Worm (Caenorhabditis elegans) whole organism, early embryonic: ENCODE measurements around the gene T05D4.2.

ENCODE experiments used
- B0310.2 ChIP-seq: sonication (generic microtip); optimal IDR thresholded peaks from 2 replicates; lab custom pipeline; 2016; ENCODE audit warnings: mild to moderate bottlenecking, missing genetic modification characterization, missing compliant biosample characterization
- F13C5.2 ChIP-seq: sonication (generic microtip); optimal IDR thresholded peaks from 2 replicates; lab custom pipeline; 2017; ENCODE audit warnings: mild to moderate bottlenecking, missing genetic modification characterization, inconsistent platforms, missing compliant biosample characterization
- aly-1 ChIP-seq: sonication (generic microtip); optimal IDR thresholded peaks from 2 replicates; lab custom pipeline; 2016; ENCODE audit warnings: missing genetic modification characterization, missing compliant biosample characterization
- ama-1 ChIP-seq: fragments of 150-350 bp; optimal IDR thresholded peaks from 2 replicates; lab custom pipeline; 2014
- ceh-13 ChIP-seq: fragments of 200-800 bp; sonication (Bioruptor generic); optimal IDR thresholded peaks from 2 replicates; lab custom pipeline; 2018; ENCODE audit warnings: mild to moderate bottlenecking, missing genetic modification characterization, missing compliant biosample characterization
- ceh-36 ChIP-seq: sonication (generic microtip); optimal IDR thresholded peaks from 2 replicates; lab custom pipeline; 2016; ENCODE audit warnings: missing genetic modification characterization, inconsistent platforms, missing compliant biosample characterization
- ets-7 ChIP-seq: sonication (generic microtip); optimal IDR thresholded peaks from 2 replicates; lab custom pipeline; 2016; ENCODE audit warnings: missing genotype, missing genetic modification characterization, missing compliant biosample characterization
- flt-1 ChIP-seq: fragments of 200-800 bp; sonication (Bioruptor generic); IDR thresholded peaks from 2 replicates; pipeline ENCODE4 v1.3.6; 2022; ENCODE audit warnings: missing genetic modification characterization, missing compliant biosample characterization
- hmbx-1 ChIP-seq: sonication (generic microtip); optimal IDR thresholded peaks from 2 replicates; lab custom pipeline; 2016; ENCODE audit warnings: mild to moderate bottlenecking, missing genetic modification characterization, missing compliant biosample characterization
- hmg-4 ChIP-seq: fragments of 200-800 bp; sonication (Bioruptor generic); optimal IDR thresholded peaks from 2 replicates; lab custom pipeline; 2018; ENCODE audit warnings: mild to moderate bottlenecking, missing genetic modification characterization, missing compliant biosample characterization
- hnd-1 ChIP-seq: sonication (generic microtip); optimal IDR thresholded peaks from 2 replicates; lab custom pipeline; 2016; ENCODE audit warnings: missing genetic modification characterization, missing compliant biosample characterization
- pes-1 ChIP-seq: fragments of 200-800 bp; sonication (Bioruptor generic); IDR thresholded peaks from 2 replicates; pipeline ENCODE4 v1.3.6; 2022; ENCODE audit warnings: missing genetic modification reagents, missing genetic modification characterization, missing compliant biosample characterization
- scrt-1 ChIP-seq: fragments of 200-800 bp; sonication (Bioruptor generic); IDR thresholded peaks from 2 replicates; pipeline ENCODE4 v1.3.6; 2022; ENCODE audit warnings: missing genetic modification characterization, missing compliant biosample characterization
- sea-1 ChIP-seq: fragments of 200-800 bp; sonication (Bioruptor generic); conservative IDR thresholded peaks from 2 replicates; pipeline ENCODE4 v1.3.6; 2022; ENCODE audit warnings: missing genetic modification characterization, missing compliant biosample characterization
- tbx-11 ChIP-seq: fragments of 200-800 bp; sonication (Bioruptor generic); IDR thresholded peaks from 2 replicates; pipeline ENCODE4 v1.3.6; 2022; ENCODE audit warnings: missing genetic modification characterization, missing compliant biosample characterization
- tbx-37 ChIP-seq: fragments of 200-800 bp; sonication (Bioruptor generic); conservative IDR thresholded peaks from 2 replicates; pipeline ENCODE4 v1.3.6; 2022; ENCODE audit warnings: missing genetic modification reagents, missing genetic modification characterization, missing compliant biosample characterization
- tra-4 ChIP-seq: sonication (generic microtip); optimal IDR thresholded peaks from 2 replicates; lab custom pipeline; 2017; ENCODE audit warnings: missing genetic modification characterization, missing compliant biosample characterization

The T05D4.2 gene

DNA sequence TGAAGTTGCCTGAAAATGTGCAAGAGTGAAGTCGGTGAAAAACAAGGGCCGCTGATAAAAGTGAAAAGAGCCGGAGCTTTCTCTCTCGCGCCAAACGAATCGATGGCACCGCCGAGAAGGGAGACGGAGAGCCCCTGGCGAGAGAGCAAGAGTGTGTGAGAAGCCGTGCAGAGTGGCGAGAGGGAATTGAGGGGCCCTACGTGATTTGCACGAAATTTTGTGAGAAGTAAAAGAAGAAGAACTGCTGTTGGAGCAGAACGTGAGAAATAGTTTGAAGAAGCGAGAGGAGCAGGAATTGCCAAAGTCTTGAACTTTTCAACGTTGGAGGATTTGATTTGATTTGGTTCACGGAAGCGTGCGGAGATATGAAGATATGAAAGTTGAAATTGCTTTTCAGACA is 2.0 kb upstream of the T05D4.2 start, which contains the start of gene aldo-1:
Gene aldo-1 (minus strand): TSS at position 9 of the 400 bp plus-strand sequence.
- TF ChIP-seq B0310.2 (no peak), sea-1 (GFP tag; lab: Robert Waterston, UW) (no peak), tbx-37 (GFP tag; lab: Robert Waterston, UW) (no peak), ets-7 (tag; lab: Kevin White, UChicago) (no peak), tbx-11 (GFP tag; lab: Robert Waterston, UW) (no peak), tra-4 (tag; lab: Kevin White, UChicago) (no peak), scrt-1 (GFP tag; lab: Robert Waterston, UW) (no peak), hmg-4 (GFP tag; lab: Kevin White, UChicago) (no peak), ceh-13 (GFP tag; lab: Kevin White, UChicago) (no peak), ceh-36 (tag; lab: Kevin White, UChicago) (no peak), F13C5.2 (tag; lab: Kevin White, UChicago) (no peak), ama-1 (lab: Kevin White, UChicago) (no peak), hnd-1 (tag; lab: Kevin White, UChicago) (no peak)

DNA sequence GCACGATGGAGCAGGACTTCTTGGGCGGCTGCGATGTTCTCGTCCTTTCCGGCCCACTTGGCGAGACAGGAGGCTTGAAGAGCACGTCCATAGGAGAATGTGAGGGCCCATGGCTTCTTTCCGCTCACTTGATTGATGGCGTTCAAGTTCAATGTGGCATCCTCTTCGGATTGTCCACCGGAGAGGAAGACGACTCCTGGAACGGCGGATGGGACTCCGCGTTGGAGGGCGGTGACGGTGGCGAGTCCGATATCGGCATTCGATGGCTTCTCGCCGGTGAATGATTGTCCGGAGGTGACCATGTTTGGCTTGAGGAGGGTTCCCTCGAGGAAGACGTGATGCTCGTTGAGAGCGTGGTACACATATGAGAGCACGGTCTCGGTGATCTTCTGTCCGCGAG is 701 bp upstream of the T05D4.2 start:
- no peak for TF ChIP-seq B0310.2
- no peak for TF ChIP-seq tbx-37 (GFP tag; lab: Robert Waterston, UW)
- no peak for TF ChIP-seq hmbx-1 (tag; lab: Kevin White, UChicago)
- TF ChIP-seq aly-1 (tag; lab: Kevin White, UChicago), result no peak
- TF ChIP-seq scrt-1 (GFP tag; lab: Robert Waterston, UW), result no peak
- no peak for TF ChIP-seq F13C5.2 (tag; lab: Kevin White, UChicago)
- TF ChIP-seq ama-1 (lab: Kevin White, UChicago), result no peak
- TF ChIP-seq tra-4 (tag; lab: Kevin White, UChicago), result no peak

DNA sequence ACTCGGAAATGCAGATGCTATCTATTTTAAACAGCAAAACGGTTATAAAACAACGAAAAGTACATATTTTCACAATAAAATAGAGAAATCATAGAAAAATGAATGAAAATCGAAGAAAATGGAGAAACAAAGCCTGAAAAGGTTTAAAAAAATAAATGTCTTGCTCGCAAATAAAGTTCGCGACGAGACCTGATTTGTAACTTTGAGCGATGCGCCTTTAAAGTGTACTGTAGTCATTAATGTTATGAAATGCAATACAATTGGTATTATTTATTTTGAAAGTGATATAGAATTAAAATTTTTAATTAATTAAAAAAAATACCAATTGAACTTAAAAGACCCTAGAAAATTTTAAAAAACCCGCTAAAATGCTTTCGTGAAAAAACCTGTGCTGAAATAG is 1.6 kb downstream of the T05D4.2 start:
- TF ChIP-seq B0310.2 (no peak), tbx-11 (GFP tag; lab: Robert Waterston, UW) (no peak)

DNA sequence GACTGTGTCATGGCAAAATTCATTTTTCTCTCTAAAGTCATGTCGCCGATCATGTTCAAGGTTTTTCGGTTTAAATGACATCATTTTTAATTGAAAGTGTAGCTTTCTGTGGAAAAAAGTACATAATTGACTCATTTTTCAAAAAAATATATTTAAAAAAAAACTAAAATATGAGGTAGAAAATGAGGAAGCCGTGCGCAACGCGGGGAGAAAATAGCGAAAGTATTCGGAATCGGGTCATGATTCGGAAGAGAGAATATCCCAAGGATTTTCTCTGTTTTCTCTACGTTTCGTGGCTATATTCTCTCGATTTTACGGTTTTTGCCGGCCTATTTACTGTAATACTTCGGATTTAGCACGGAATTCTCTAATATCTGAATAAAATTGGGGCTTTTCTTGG is 2.2 kb downstream of the T05D4.2 start:
- TF ChIP-seq sea-1 (GFP tag; lab: Robert Waterston, UW) (no peak), tbx-37 (GFP tag; lab: Robert Waterston, UW) (no peak), pes-1 (GFP tag; lab: Robert Waterston, UW) (no peak), ceh-13 (GFP tag; lab: Kevin White, UChicago) (no peak), flt-1 (GFP tag; lab: Robert Waterston, UW) (no peak)

DNA sequence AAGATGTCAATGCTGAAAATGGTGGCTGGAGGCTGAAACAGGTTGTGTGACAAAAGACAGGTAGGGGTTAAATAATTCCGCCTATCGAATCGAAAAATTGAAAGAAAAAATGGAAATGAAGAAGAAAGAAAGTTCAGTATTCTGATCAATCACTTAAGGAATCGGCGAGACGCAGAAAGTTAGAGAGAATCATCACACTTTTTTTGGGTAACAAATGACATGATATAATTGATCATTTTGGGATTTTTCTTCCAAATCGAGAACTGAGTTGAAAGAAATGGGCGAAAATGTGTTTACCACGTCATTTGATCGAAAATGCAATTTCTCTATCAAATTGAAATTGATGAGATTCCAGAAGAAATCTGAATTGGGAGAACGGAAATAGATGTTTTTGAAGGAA is 6.8 kb downstream of the T05D4.2 start:
- TF ChIP-seq F13C5.2 (tag; lab: Kevin White, UChicago) (no peak), ceh-13 (GFP tag; lab: Kevin White, UChicago) (no peak), ama-1 (lab: Kevin White, UChicago) (no peak), flt-1 (GFP tag; lab: Robert Waterston, UW) (no peak), pes-1 (GFP tag; lab: Robert Waterston, UW) (no peak), hmbx-1 (tag; lab: Kevin White, UChicago) (no peak), ceh-36 (tag; lab: Kevin White, UChicago) (no peak), ets-7 (tag; lab: Kevin White, UChicago) (no peak), sea-1 (GFP tag; lab: Robert Waterston, UW) (no peak)

DNA sequence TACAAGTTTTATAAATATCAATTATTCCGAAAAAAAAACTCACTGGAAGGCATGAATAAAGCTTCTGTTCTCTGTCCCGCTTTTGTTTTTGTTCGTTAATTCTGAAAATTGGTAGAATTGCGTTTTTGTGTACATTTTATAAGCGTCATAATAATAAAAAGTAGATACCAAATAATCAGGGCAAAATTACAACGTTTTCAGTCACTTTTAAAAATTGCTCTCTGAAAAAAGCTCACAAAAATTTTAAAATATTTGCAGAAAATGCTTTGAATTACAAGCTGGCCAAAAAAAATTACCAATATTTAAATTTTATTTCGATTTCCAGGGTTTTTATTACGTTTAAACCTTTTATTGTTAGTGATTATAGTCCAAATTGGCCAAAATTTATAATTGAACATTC is 7.6 kb downstream of the T05D4.2 start, which contains the start of gene scav-2:
Gene scav-2 (minus strand): TSS at position 101 of the 400 bp plus-strand sequence.
- TF ChIP-seq sea-1 (GFP tag; lab: Robert Waterston, UW), result no peak
- no peak for TF ChIP-seq hnd-1 (tag; lab: Kevin White, UChicago)
- no peak for TF ChIP-seq hmbx-1 (tag; lab: Kevin White, UChicago)

DNA sequence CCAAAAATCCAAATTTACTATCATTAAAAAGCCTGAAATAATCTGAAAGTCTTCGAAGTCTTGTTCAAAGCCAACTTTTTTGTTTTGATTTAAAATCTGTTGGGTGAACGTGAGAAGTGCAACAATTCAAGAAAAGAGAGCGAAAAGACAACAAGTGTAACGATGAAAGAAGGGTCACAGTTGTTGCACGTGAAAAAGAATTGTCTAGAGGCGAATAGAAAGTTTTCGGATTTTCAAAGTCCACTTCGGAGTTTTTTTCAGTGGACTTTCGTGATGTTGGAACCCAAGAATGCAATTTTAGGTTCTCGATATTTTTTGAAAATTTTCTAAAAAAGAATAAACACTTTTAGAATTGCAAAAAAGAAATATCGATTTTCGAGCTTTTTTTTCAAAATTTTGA is 12.9 kb downstream of the T05D4.2 start:
- TF ChIP-seq aly-1 (tag; lab: Kevin White, UChicago) (no peak), tra-4 (tag; lab: Kevin White, UChicago) (no peak)

DNA sequence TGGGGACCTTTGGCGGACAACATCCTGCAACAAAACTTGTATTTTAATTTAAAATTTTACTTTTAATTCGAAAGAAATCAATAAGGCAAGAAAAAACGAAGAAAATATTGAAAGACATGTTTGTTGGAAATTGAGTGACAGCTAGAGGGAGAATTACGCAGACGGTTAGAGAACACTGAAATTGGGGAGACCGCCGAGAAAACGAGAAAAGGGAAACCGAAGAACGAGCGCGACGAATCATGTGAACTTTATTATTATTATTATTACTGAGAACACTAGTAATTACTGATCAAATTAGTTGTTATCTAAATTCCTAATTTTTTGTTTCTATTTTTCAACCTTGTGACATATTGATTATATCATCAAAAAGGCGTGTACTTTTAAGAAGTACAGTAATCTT is 13.9 kb downstream of the T05D4.2 start, which contains the start of gene mmad-1:
Gene mmad-1 (minus strand): TSS at position 24 of the 400 bp plus-strand sequence.
- no peak for TF ChIP-seq ceh-13 (GFP tag; lab: Kevin White, UChicago)
- no peak for TF ChIP-seq ets-7 (tag; lab: Kevin White, UChicago)
- no peak for TF ChIP-seq hmbx-1 (tag; lab: Kevin White, UChicago)
- TF ChIP-seq hnd-1 (tag; lab: Kevin White, UChicago), result no peak
- no peak for TF ChIP-seq hmg-4 (GFP tag; lab: Kevin White, UChicago)
- TF ChIP-seq ama-1 (lab: Kevin White, UChicago), result no peak
- no peak for TF ChIP-seq flt-1 (GFP tag; lab: Robert Waterston, UW)
- TF ChIP-seq tbx-11 (GFP tag; lab: Robert Waterston, UW), result no peak
- no peak for TF ChIP-seq tra-4 (tag; lab: Kevin White, UChicago)
- TF ChIP-seq ceh-36 (tag; lab: Kevin White, UChicago), result no peak

DNA sequence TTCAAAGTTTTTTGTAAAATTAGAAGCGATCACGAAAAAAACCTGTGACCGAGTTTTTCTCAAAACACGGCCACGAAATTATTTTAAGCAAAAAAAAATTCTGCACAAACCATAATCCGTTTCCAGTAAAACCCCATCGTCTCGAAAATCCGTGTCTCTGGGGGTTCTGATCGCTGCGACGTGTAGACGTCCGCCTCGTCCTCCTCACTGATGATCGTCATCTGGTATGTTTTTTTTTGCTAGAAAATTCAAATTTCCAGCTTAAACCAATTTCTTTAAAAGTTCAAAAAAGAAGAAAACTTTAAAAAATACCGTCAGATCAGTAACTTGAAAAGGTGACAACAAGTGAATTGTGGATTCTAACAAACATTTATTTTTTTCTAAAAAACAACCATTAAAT is 16.3 kb downstream of the T05D4.2 start, which contains the start of gene Y76A2B.4:
Gene Y76A2B.4 (minus strand): TSS at position 241 of the 400 bp plus-strand sequence.
- TF ChIP-seq ama-1 (lab: Kevin White, UChicago) (no peak), flt-1 (GFP tag; lab: Robert Waterston, UW) (no peak), ceh-36 (tag; lab: Kevin White, UChicago) (no peak), tbx-37 (GFP tag; lab: Robert Waterston, UW) (no peak), tra-4 (tag; lab: Kevin White, UChicago) (no peak), hnd-1 (tag; lab: Kevin White, UChicago) (no peak), sea-1 (GFP tag; lab: Robert Waterston, UW) (no peak), ets-7 (tag; lab: Kevin White, UChicago) (no peak), ceh-13 (GFP tag; lab: Kevin White, UChicago) (no peak), F13C5.2 (tag; lab: Kevin White, UChicago) (no peak), pes-1 (GFP tag; lab: Robert Waterston, UW) (no peak), scrt-1 (GFP tag; lab: Robert Waterston, UW) (no peak), aly-1 (tag; lab: Kevin White, UChicago) (no peak), tbx-11 (GFP tag; lab: Robert Waterston, UW) (no peak), B0310.2 (no peak), hmg-4 (GFP tag; lab: Kevin White, UChicago) (no peak), hmbx-1 (tag; lab: Kevin White, UChicago) (no peak)
